Worm (Caenorhabditis elegans) whole organism, young adult: ENCODE results near the gene srx-9.

Experiments
- B0019.2 ChIP-seq: fragments of 200-800 bp; sonication (Bioruptor generic); conservative IDR thresholded peaks from 2 replicates; pipeline ENCODE4 v1.3.6; 2022; ENCODE audit warnings: missing genetic modification reagents, missing genetic modification characterization, missing compliant biosample characterization
- B0261.1 ChIP-seq: sonication (generic microtip); optimal IDR thresholded peaks from 2 replicates; lab custom pipeline; 2016; ENCODE audit warnings: mild to moderate bottlenecking, missing genetic modification characterization, moderate library complexity, missing compliant biosample characterization
- D2030.7 ChIP-seq: fragments of 200-800 bp; sonication (Bioruptor generic); IDR thresholded peaks from 2 replicates; pipeline ENCODE4 v1.3.6; 2022; ENCODE audit warnings: missing genetic modification reagents, missing genetic modification characterization, missing compliant biosample characterization
- F23B12.7 ChIP-seq: sonication (generic microtip); optimal IDR thresholded peaks from 2 replicates; lab custom pipeline; 2017; ENCODE audit warnings: missing genetic modification characterization, mild to moderate bottlenecking, missing compliant biosample characterization, antibody characterized with exemption, moderate library complexity; ENCODE audit not compliant: insufficient read depth
- F39B2.1 ChIP-seq: fragments of 200-800 bp; sonication (Bioruptor generic); IDR thresholded peaks from 2 replicates; pipeline ENCODE4 v1.3.6; 2022; ENCODE audit warnings: missing genetic modification reagents, missing genetic modification characterization, missing compliant biosample characterization
- F49E8.2 ChIP-seq: sonication (generic microtip); optimal IDR thresholded peaks from 3 replicates; lab custom pipeline; 2017; ENCODE audit warnings: missing genetic modification characterization, mild to moderate bottlenecking, missing compliant biosample characterization, antibody characterized with exemption, moderate library complexity; ENCODE audit not compliant: insufficient read depth
- F57C9.4 ChIP-seq: sonication (generic microtip); optimal IDR thresholded peaks from 2 replicates; lab custom pipeline; 2017; ENCODE audit warnings: mild to moderate bottlenecking, missing genetic modification characterization, missing compliant biosample characterization
- K11D2.4 ChIP-seq: fragments of 200-800 bp; sonication (Bioruptor generic); IDR thresholded peaks from 2 replicates; pipeline ENCODE4 v1.3.6; 2022; ENCODE audit warnings: missing genetic modification reagents, missing genetic modification characterization, missing compliant biosample characterization
- K12H6.12 ChIP-seq: fragments of 200-800 bp; sonication (Bioruptor generic); optimal IDR thresholded peaks from 2 replicates; lab custom pipeline; 2018; ENCODE audit warnings: mild to moderate bottlenecking, missing genetic modification characterization, missing compliant biosample characterization
- T26A5.8 ChIP-seq: sonication (generic microtip); optimal IDR thresholded peaks from 2 replicates; lab custom pipeline; 2016; ENCODE audit warnings: missing genetic modification characterization, missing compliant biosample characterization
- Y53G8AR.9 ChIP-seq: fragments of 200-800 bp; sonication (Bioruptor generic); conservative IDR thresholded peaks from 2 replicates; pipeline ENCODE4 v1.3.6; 2022; ENCODE audit warnings: missing genetic modification reagents, missing genetic modification characterization, missing compliant biosample characterization
- ZK185.1 ChIP-seq: sonication (generic microtip); optimal IDR thresholded peaks from 2 replicates; lab custom pipeline; 2016; ENCODE audit warnings: mild to moderate bottlenecking, missing genetic modification characterization, missing compliant biosample characterization; ENCODE audit not compliant: poor library complexity, severe bottlenecking
- akir-1 ChIP-seq: fragments of 200-800 bp; sonication (Bioruptor generic); optimal IDR thresholded peaks from 2 replicates; lab custom pipeline; 2018; ENCODE audit warnings: mild to moderate bottlenecking, missing genetic modification characterization, moderate library complexity, missing compliant biosample characterization
- ama-1 ChIP-seq, 3 experiments: fragments of 150-350 bp in 1 of 3; sonication (generic microtip) in 2 of 3; optimal IDR thresholded peaks; 2 replicates each; lab custom pipeline; 2014 to 2018; ENCODE audit warnings: missing biosample characterization in 2 of 3, missing genetic modification characterization in 2 of 3, missing genetic modification reagents in 2 of 3
- aptf-3 ChIP-seq: fragments of 200-800 bp; sonication (Bioruptor generic); IDR thresholded peaks from 2 replicates; pipeline ENCODE4 v1.3.6; 2022; ENCODE audit warnings: missing genetic modification characterization, missing compliant biosample characterization
- cebp-1 ChIP-seq, 2 experiments: fragments of 200-800 bp in 1 of 2; sonication (Bioruptor generic) in 1 of 2; sonication (generic microtip) in 1 of 2; IDR thresholded peaks in 1 of 2; optimal IDR thresholded peaks in 1 of 2; 2 replicates each; pipeline versions ENCODE4 v1.3.6 to Lab custom; 2017 to 2022; ENCODE audit warnings: missing compliant biosample characterization in 2 of 2, missing genetic modification characterization in 2 of 2, mild to moderate bottlenecking in 1 of 2, missing genetic modification reagents in 1 of 2, moderate library complexity in 1 of 2
- ceh-27 ChIP-seq: fragments of 200-800 bp; sonication (Bioruptor generic); optimal IDR thresholded peaks from 2 replicates; lab custom pipeline; 2018; ENCODE audit warnings: mild to moderate bottlenecking, missing genetic modification characterization, moderate library complexity, missing compliant biosample characterization
- ceh-40 ChIP-seq: fragments of 200-800 bp; sonication (Bioruptor generic); IDR thresholded peaks from 2 replicates; pipeline ENCODE4 v1.3.6; 2022; ENCODE audit warnings: missing genetic modification characterization, missing compliant biosample characterization
- chd-7 ChIP-seq: sonication (generic microtip); optimal IDR thresholded peaks from 2 replicates; lab custom pipeline; 2016; ENCODE audit warnings: mild to moderate bottlenecking, missing genetic modification characterization, moderate library complexity, missing compliant biosample characterization
- dpff-1 ChIP-seq: sonication (generic microtip); optimal IDR thresholded peaks from 2 replicates; lab custom pipeline; 2017; ENCODE audit warnings: mild to moderate bottlenecking, missing genetic modification characterization, missing compliant biosample characterization
- efl-1 ChIP-seq: fragments of 150-350 bp; optimal IDR thresholded peaks from 2 replicates; lab custom pipeline; 2014; ENCODE audit warnings: missing biosample characterization, missing genetic modification reagents, missing genetic modification characterization
- egl-44 ChIP-seq: fragments of 200-800 bp; sonication (Bioruptor generic); IDR thresholded peaks from 2 replicates; pipeline ENCODE4 v1.3.6; 2022; ENCODE audit warnings: missing genetic modification reagents, missing genetic modification characterization, missing compliant biosample characterization
- hmg-20 ChIP-seq: fragments of 200-800 bp; sonication (Bioruptor generic); IDR thresholded peaks from 2 replicates; pipeline ENCODE4 v1.3.6; 2022; ENCODE audit warnings: missing genetic modification reagents, missing genetic modification characterization, missing compliant biosample characterization
- let-607 ChIP-seq, 2 experiments: fragments of 200-800 bp in 1 of 2; sonication (Bioruptor generic) in 1 of 2; sonication (generic microtip) in 1 of 2; optimal IDR thresholded peaks; 2 replicates each; lab custom pipeline; 2016 to 2018; ENCODE audit warnings: mild to moderate bottlenecking in 2 of 2, missing compliant biosample characterization in 2 of 2, missing genetic modification characterization in 2 of 2, moderate library complexity in 2 of 2, missing genotype in 1 of 2
- lsy-27 ChIP-seq: sonication (generic microtip); optimal IDR thresholded peaks from 2 replicates; lab custom pipeline; 2017; ENCODE audit warnings: missing genetic modification characterization, mild to moderate bottlenecking, missing compliant biosample characterization, antibody characterized with exemption, missing genotype, borderline replicate concordance; ENCODE audit not compliant: insufficient read depth
- madf-10 ChIP-seq: sonication (generic microtip); optimal IDR thresholded peaks from 2 replicates; lab custom pipeline; 2016; ENCODE audit warnings: mild to moderate bottlenecking, missing genetic modification characterization, missing compliant biosample characterization
- madf-3 ChIP-seq: fragments of 200-800 bp; sonication (Bioruptor generic); IDR thresholded peaks from 2 replicates; pipeline ENCODE4 v1.3.6; 2022; ENCODE audit warnings: missing genetic modification reagents, missing genetic modification characterization, missing compliant biosample characterization
- mel-28 ChIP-seq: sonication (generic microtip); optimal IDR thresholded peaks from 2 replicates; lab custom pipeline; 2016; ENCODE audit warnings: borderline replicate concordance, mild to moderate bottlenecking, missing genetic modification characterization, missing compliant biosample characterization
- nfya-1 ChIP-seq: sonication (generic microtip); optimal IDR thresholded peaks from 2 replicates; lab custom pipeline; 2017; ENCODE audit warnings: antibody characterized with exemption, missing compliant biosample characterization, missing genetic modification characterization, borderline replicate concordance; ENCODE audit not compliant: insufficient read depth
- nfya-2 ChIP-seq: fragments of 200-800 bp; sonication (Bioruptor generic); IDR thresholded peaks from 2 replicates; pipeline ENCODE4 v1.3.6; 2022; ENCODE audit warnings: missing genetic modification reagents, missing genetic modification characterization, missing compliant biosample characterization
- nhr-27 ChIP-seq: fragments of 200-800 bp; sonication (Bioruptor generic); optimal IDR thresholded peaks from 2 replicates; lab custom pipeline; 2018; ENCODE audit warnings: mild to moderate bottlenecking, missing genetic modification characterization, moderate library complexity, missing compliant biosample characterization
- nhr-80 ChIP-seq: sonication (generic microtip); optimal IDR thresholded peaks from 2 replicates; lab custom pipeline; 2016; ENCODE audit warnings: missing genetic modification characterization, missing compliant biosample characterization
- pha-4 ChIP-seq: fragments of 150-350 bp; sonication (generic microtip); optimal IDR thresholded peaks from 2 replicates; lab custom pipeline; 2014; ENCODE audit warnings: missing biosample characterization, missing genetic modification reagents, missing genetic modification characterization
- sdz-38 ChIP-seq: sonication (generic microtip); optimal IDR thresholded peaks from 2 replicates; lab custom pipeline; 2016; ENCODE audit warnings: missing genotype, missing genetic modification characterization, missing compliant biosample characterization
- sea-2 ChIP-seq: fragments of 200-800 bp; sonication (Bioruptor generic); IDR thresholded peaks from 2 replicates; pipeline ENCODE4 v1.3.6; 2022; ENCODE audit warnings: missing genetic modification characterization, missing compliant biosample characterization
- tbp1 ChIP-seq: fragments of 200-800 bp; sonication (Bioruptor generic); optimal IDR thresholded peaks from 2 replicates; lab custom pipeline; 2018; ENCODE audit warnings: mild to moderate bottlenecking, missing genetic modification characterization, missing compliant biosample characterization
- tlf-1 ChIP-seq: fragments of 200-800 bp; sonication (Bioruptor generic); optimal IDR thresholded peaks from 2 replicates; lab custom pipeline; 2018; ENCODE audit warnings: mild to moderate bottlenecking, missing genetic modification characterization, missing compliant biosample characterization
- unc-130 ChIP-seq: sonication (generic microtip); optimal IDR thresholded peaks from 2 replicates; lab custom pipeline; 2016; ENCODE audit warnings: missing genetic modification reagents, missing genetic modification characterization, missing compliant biosample characterization
- unc-62 ChIP-seq: fragments of 150-350 bp; optimal IDR thresholded peaks from 2 replicates; lab custom pipeline; 2014; ENCODE audit warnings: missing biosample characterization, missing genetic modification reagents, missing genetic modification characterization
- ztf-18 ChIP-seq: sonication (generic microtip); optimal IDR thresholded peaks from 2 replicates; lab custom pipeline; 2016; ENCODE audit warnings: missing genotype, mild to moderate bottlenecking, missing genetic modification characterization, missing compliant biosample characterization
- ztf-25 ChIP-seq: fragments of 200-800 bp; sonication (Bioruptor generic); IDR thresholded peaks from 2 replicates; pipeline ENCODE4 v1.3.6; 2022; ENCODE audit warnings: missing genetic modification reagents, missing genetic modification characterization, missing compliant biosample characterization
- ztf-28 ChIP-seq: fragments of 200-800 bp; sonication (Bioruptor generic); IDR thresholded peaks from 2 replicates; pipeline ENCODE4 v1.3.6; 2022; ENCODE audit warnings: missing genetic modification reagents, missing genetic modification characterization, missing compliant biosample characterization
- ztf-6 ChIP-seq: fragments of 200-800 bp; sonication (Bioruptor generic); IDR thresholded peaks from 2 replicates; pipeline ENCODE4 v1.3.6; 2022; ENCODE audit warnings: missing genetic modification reagents, missing genetic modification characterization, missing compliant biosample characterization

The srx-9 gene

DNA sequence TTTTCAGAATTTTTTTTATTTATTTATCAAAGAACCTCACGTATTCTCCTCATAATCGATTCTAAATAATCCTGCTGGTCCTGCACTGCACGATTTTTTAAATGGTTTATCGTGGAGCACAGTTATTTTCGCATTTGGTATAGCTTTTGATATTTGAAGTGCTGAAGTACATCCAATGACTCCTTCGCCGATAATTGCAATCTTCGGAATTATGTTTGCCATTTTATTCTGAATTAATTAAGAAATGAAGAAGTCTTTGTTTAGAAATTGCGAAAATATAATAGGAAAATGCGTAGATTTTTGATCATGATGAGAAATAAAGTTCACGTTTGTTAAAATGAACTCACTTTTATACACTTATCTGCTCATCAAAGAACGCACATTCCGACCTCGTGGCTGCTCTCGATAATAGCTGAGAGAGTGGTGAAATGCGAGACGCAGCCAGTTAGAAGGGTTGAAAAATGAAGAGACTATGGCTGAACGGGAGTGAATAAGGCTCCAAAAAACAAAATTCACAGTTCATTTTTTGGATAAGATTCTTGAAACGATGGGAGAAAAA, 39.6 kb upstream of the srx-9 start (continued):
- TF ChIP-seq madf-10 = peak; percentile 24
- peak; percentile 50 for TF ChIP-seq K12H6.12 (tag; lab: Kevin White, UChicago)
- no peak for TF ChIP-seq cebp-1 (GFP tag; IDR thresholded peaks at IDR 0.05; lab: Robert Waterston, UW)
- peak; percentile 52 for TF ChIP-seq cebp-1 (tag; optimal IDR thresholded peaks at IDR 0.05; lab: Kevin White, UChicago)
- peak; percentile 25 for TF ChIP-seq chd-7 (tag; lab: Kevin White, UChicago)
- no peak for TF ChIP-seq ceh-40 (GFP tag; lab: Robert Waterston, UW)
- no peak for TF ChIP-seq hmg-20 (GFP tag; lab: Robert Waterston, UW)
- peak; percentile 67 for TF ChIP-seq ama-1 (optimal IDR thresholded peaks at IDR 0.05; lab: Kevin White, UChicago)
- TF ChIP-seq ama-1 (GFP tag; optimal IDR thresholded peaks at IDR 0.05; lab: Kevin White, UChicago) = no peak
- peak; percentile 45 for TF ChIP-seq nhr-80 (tag; lab: Kevin White, UChicago)
- peak; percentile 9 for TF ChIP-seq ZK185.1 (tag; lab: Kevin White, UChicago)
- TF ChIP-seq sea-2 (GFP tag; lab: Robert Waterston, UW) = no peak
- TF ChIP-seq ztf-18 = no peak
- TF ChIP-seq tbp1 (GFP tag; lab: Kevin White, UChicago) = peak; percentile 46
- no peak for TF ChIP-seq sdz-38
- TF ChIP-seq K11D2.4 = 0 out of 2 replicates have a peak, but pooled peaks have one; percentile 30

DNA sequence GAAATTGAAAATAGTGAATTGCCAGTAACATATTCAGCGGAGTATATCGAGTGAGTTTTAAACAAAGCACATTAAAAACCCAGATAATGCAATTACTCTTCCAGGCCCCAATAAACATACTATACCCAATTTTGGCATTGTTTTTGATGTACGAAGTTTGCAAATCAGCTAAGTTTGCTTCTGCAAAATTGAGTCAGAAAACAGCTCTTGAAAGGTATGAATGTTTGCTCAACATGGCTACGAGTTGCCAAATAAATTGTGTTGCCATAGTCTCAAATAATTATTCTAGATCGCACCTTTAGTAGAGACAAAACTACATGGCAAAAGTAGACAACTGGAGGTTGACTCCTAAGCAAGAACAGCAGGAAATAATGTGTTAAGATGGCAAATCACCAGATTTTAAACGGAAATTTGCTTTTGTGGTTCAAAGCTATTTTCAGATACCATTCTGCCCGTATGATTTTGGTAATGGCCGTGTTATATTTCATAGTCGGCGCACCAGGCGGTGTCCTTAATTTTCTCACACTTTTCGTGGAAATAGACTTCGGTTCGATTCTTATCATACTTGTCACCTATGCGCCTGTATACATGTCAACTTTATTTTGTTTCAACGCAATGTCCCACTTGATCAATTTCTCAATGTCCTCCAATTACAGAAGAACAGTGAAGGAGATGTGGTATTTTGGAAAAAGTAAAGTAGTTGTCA, 37.3 kb upstream of the srx-9 start:
- TF ChIP-seq nhr-27 (tag; lab: Kevin White, UChicago) (peak; percentile 33), ama-1 (optimal IDR thresholded peaks at IDR 0.05; lab: Kevin White, UChicago) (peak; percentile 88), ama-1 (GFP tag; optimal IDR thresholded peaks at IDR 0.05; lab: Kevin White, UChicago) (no peak), aptf-3 (no peak), unc-62 (GFP tag; lab: Kevin White, UChicago) (no peak), egl-44 (peak; percentile 44; the same call in 1 of the 2 replicates), akir-1 (GFP tag; lab: Kevin White, UChicago) (no peak), ztf-28 (GFP tag; lab: Robert Waterston, UW) (no peak), ztf-18 (no peak), Y53G8AR.9 (GFP tag; lab: Robert Waterston, UW) (peak; percentile 91; the same call in 1 of the 2 replicates), ztf-6 (GFP tag; lab: Robert Waterston, UW) (no peak), mel-28 (no peak), nhr-80 (tag; lab: Kevin White, UChicago) (peak; percentile 58), tlf-1 (peak; percentile 53), D2030.7 (GFP tag; lab: Robert Waterston, UW) (no peak), F39B2.1 (GFP tag; lab: Robert Waterston, UW) (no peak), F49E8.2 (tag; lab: Kevin White, UChicago) (no peak), nfya-1 (tag; lab: Kevin White, UChicago) (no peak), ceh-27 (GFP tag; lab: Kevin White, UChicago) (peak; percentile 9), B0019.2 (no peak), pha-4 (tag; lab: Kevin White, UChicago) (peak; percentile 83), let-607 (tag; optimal IDR thresholded peaks at IDR 0.05; lab: Kevin White, UChicago) (peak in 1 of 2 experiments; percentile 42), madf-3 (GFP tag; lab: Robert Waterston, UW) (0 out of 2 replicates have a peak, but pooled peaks have one; percentile 2), dpff-1 (tag; lab: Kevin White, UChicago) (no peak), lsy-27 (tag; lab: Kevin White, UChicago) (no peak), efl-1 (GFP tag; lab: Kevin White, UChicago) (no peak), F57C9.4 (tag; lab: Kevin White, UChicago) (peak; percentile 50), T26A5.8 (tag; lab: Kevin White, UChicago) (no peak), unc-130 (no peak), ztf-25 (GFP tag; lab: Robert Waterston, UW) (no peak), B0261.1 (tag; lab: Kevin White, UChicago) (no peak), nfya-2 (GFP tag; lab: Robert Waterston, UW) (0 out of 2 replicates have a peak, but pooled peaks have one; percentile 38), F23B12.7 (no peak)
